Worm (Caenorhabditis elegans) whole organism, L3 larva: Measurements from ENCODE around the gene atgl-1.

Experiments used
- R02D3.7 ChIP-seq: fragments of 150-350 bp; optimal IDR thresholded peaks from 2 replicates; lab custom pipeline; 2014; ENCODE audit warnings: missing biosample characterization, missing genetic modification characterization
- ZK546.5 ChIP-seq: sonication (generic microtip); optimal IDR thresholded peaks from 2 replicates; lab custom pipeline; 2017; ENCODE audit warnings: missing biosample characterization, missing genetic modification characterization
- aly-2 ChIP-seq: fragments of 150-350 bp; optimal IDR thresholded peaks from 2 replicates; lab custom pipeline; 2014; ENCODE audit warnings: missing biosample characterization, missing genetic modification characterization
- ama-1 ChIP-seq: fragments of 150-350 bp; optimal IDR thresholded peaks from 2 replicates; lab custom pipeline; 2018
- ceh-16 ChIP-seq: sonication (generic microtip); optimal IDR thresholded peaks from 2 replicates; lab custom pipeline; 2017; ENCODE audit warnings: missing biosample characterization, missing genetic modification characterization
- ceh-28 ChIP-seq: fragments of 150-350 bp; optimal IDR thresholded peaks from 2 replicates; lab custom pipeline; 2014; ENCODE audit warnings: missing biosample characterization, missing genetic modification reagents, missing genetic modification characterization
- ceh-82 ChIP-seq: fragments of 150-350 bp; optimal IDR thresholded peaks from 2 replicates; lab custom pipeline; 2014; ENCODE audit warnings: missing biosample characterization, missing genetic modification characterization
- ceh-9 ChIP-seq: sonication (generic microtip); optimal IDR thresholded peaks from 2 replicates; lab custom pipeline; 2018; ENCODE audit warnings: missing biosample characterization, missing genetic modification characterization
- daf-12 ChIP-seq: fragments of 150-350 bp; optimal IDR thresholded peaks from 2 replicates; lab custom pipeline; 2014; ENCODE audit warnings: missing biosample characterization, missing genetic modification reagents, missing genetic modification characterization
- egl-27 ChIP-seq: sonication (generic microtip); optimal IDR thresholded peaks from 4 replicates; lab custom pipeline; 2017; ENCODE audit warnings: missing biosample characterization, missing genetic modification reagents, missing genetic modification characterization
- egl-5 ChIP-seq: fragments of 150-350 bp; optimal IDR thresholded peaks from 2 replicates; lab custom pipeline; 2017; ENCODE audit warnings: missing biosample characterization, missing genetic modification reagents, missing genetic modification characterization, inconsistent platforms
- elt-1 ChIP-seq: fragments of 150-350 bp; optimal IDR thresholded peaks from 2 replicates; lab custom pipeline; 2014; ENCODE audit warnings: missing biosample characterization, missing genetic modification characterization
- elt-2 ChIP-seq: sonication (generic microtip); optimal IDR thresholded peaks from 2 replicates; lab custom pipeline; 2016; ENCODE audit warnings: missing genetic modification reagents, mild to moderate bottlenecking, missing genetic modification characterization, missing compliant biosample characterization
- elt-3 ChIP-seq, 3 experiments: fragments of 150-350 bp in 1 of 3; sonication (generic microtip) in 2 of 3; optimal IDR thresholded peaks; 2 replicates in 2 of 3; 4 replicates in 1 of 3; lab custom pipeline; 2014 to 2017; ENCODE audit warnings: missing biosample characterization in 3 of 3, missing genetic modification characterization in 3 of 3
- eor-1 ChIP-seq, 2 experiments: fragments of 150-350 bp; optimal IDR thresholded peaks; 2 replicates each; lab custom pipeline; 2014 to 2018; ENCODE audit warnings: missing biosample characterization in 2 of 2, missing genetic modification characterization in 2 of 2
- fkh-10 ChIP-seq: sonication (generic microtip); optimal IDR thresholded peaks from 2 replicates; lab custom pipeline; 2017; ENCODE audit warnings: missing biosample characterization, missing genetic modification reagents, missing genetic modification characterization
- fkh-2 ChIP-seq: fragments of 150-350 bp; optimal IDR thresholded peaks from 2 replicates; lab custom pipeline; 2014; ENCODE audit warnings: missing biosample characterization, missing genetic modification reagents, missing genetic modification characterization
- fos-1 ChIP-seq: fragments of 150-350 bp; optimal IDR thresholded peaks from 2 replicates; lab custom pipeline; 2014; ENCODE audit warnings: missing biosample characterization, missing genetic modification characterization
- hmg-11 ChIP-seq: sonication (generic microtip); optimal IDR thresholded peaks from 2 replicates; lab custom pipeline; 2016; ENCODE audit warnings: missing genetic modification characterization, missing compliant biosample characterization
- jun-1 ChIP-seq: fragments of 150-350 bp; optimal IDR thresholded peaks from 2 replicates; lab custom pipeline; 2014; ENCODE audit warnings: missing biosample characterization, missing genetic modification reagents, missing genetic modification characterization
- lin-15B ChIP-seq: fragments of 150-350 bp; optimal IDR thresholded peaks from 2 replicates; lab custom pipeline; 2014; ENCODE audit warnings: missing biosample characterization, missing genetic modification characterization
- lin-39 ChIP-seq: fragments of 150-350 bp; optimal IDR thresholded peaks from 2 replicates; lab custom pipeline; 2018; ENCODE audit warnings: missing biosample characterization, missing genetic modification reagents, missing genetic modification characterization
- lsy-12 ChIP-seq: sonication (generic microtip); optimal IDR thresholded peaks from 2 replicates; lab custom pipeline; 2016; ENCODE audit warnings: mild to moderate bottlenecking, missing genetic modification characterization, missing compliant biosample characterization
- mdl-1 ChIP-seq: fragments of 150-350 bp; optimal IDR thresholded peaks from 2 replicates; lab custom pipeline; 2014; ENCODE audit warnings: missing biosample characterization, missing genetic modification characterization
- mml-1 ChIP-seq: fragments of 150-350 bp; sonication (generic microtip); optimal IDR thresholded peaks from 3 replicates; lab custom pipeline; 2014; ENCODE audit warnings: missing biosample characterization, missing genetic modification characterization
- nfya-1 ChIP-seq: sonication (generic microtip); optimal IDR thresholded peaks from 2 replicates; lab custom pipeline; 2017; ENCODE audit warnings: missing genetic modification characterization, mild to moderate bottlenecking, missing compliant biosample characterization, antibody characterized with exemption, moderate library complexity; ENCODE audit not compliant: insufficient read depth
- nhr-11 ChIP-seq: fragments of 150-350 bp; optimal IDR thresholded peaks from 2 replicates; lab custom pipeline; 2014; ENCODE audit warnings: missing biosample characterization, missing genetic modification characterization
- nhr-23 ChIP-seq: fragments of 150-350 bp; optimal IDR thresholded peaks from 2 replicates; lab custom pipeline; 2014; ENCODE audit warnings: missing biosample characterization, missing genetic modification reagents, missing genetic modification characterization
- nhr-237 ChIP-seq: fragments of 150-350 bp; optimal IDR thresholded peaks from 2 replicates; lab custom pipeline; 2014; ENCODE audit warnings: missing biosample characterization, missing genetic modification characterization
- nhr-25 ChIP-seq: sonication (generic microtip); optimal IDR thresholded peaks from 2 replicates; lab custom pipeline; 2017; ENCODE audit warnings: missing biosample characterization, missing genetic modification characterization
- nhr-28 ChIP-seq: fragments of 150-350 bp; optimal IDR thresholded peaks from 2 replicates; lab custom pipeline; 2014; ENCODE audit warnings: missing biosample characterization, missing genetic modification characterization
- nhr-43 ChIP-seq: sonication (generic microtip); optimal IDR thresholded peaks from 2 replicates; lab custom pipeline; 2016; ENCODE audit warnings: mild to moderate bottlenecking, missing genetic modification characterization, missing compliant biosample characterization; ENCODE audit not compliant: poor library complexity, severe bottlenecking
- nhr-67 ChIP-seq: fragments of 150-350 bp; optimal IDR thresholded peaks from 2 replicates; lab custom pipeline; 2014; ENCODE audit warnings: missing biosample characterization, missing genetic modification characterization
- nhr-76 ChIP-seq: fragments of 150-350 bp; sonication (generic microtip); optimal IDR thresholded peaks from 5 replicates; lab custom pipeline; 2014; ENCODE audit warnings: missing biosample characterization, missing genetic modification characterization
- nhr-77 ChIP-seq: fragments of 150-350 bp; optimal IDR thresholded peaks from 2 replicates; lab custom pipeline; 2014; ENCODE audit warnings: missing biosample characterization, missing genetic modification characterization
- pqm-1 ChIP-seq: fragments of 150-350 bp; optimal IDR thresholded peaks from 2 replicates; lab custom pipeline; 2017; ENCODE audit warnings: missing biosample characterization, missing genetic modification characterization, inconsistent platforms
- sea-2 ChIP-seq: fragments of 150-350 bp; sonication (generic microtip); optimal IDR thresholded peaks from 4 replicates; lab custom pipeline; 2014; ENCODE audit warnings: missing biosample characterization, missing genetic modification reagents, missing genetic modification characterization
- skn-1 ChIP-seq: fragments of 150-350 bp; optimal IDR thresholded peaks from 2 replicates; lab custom pipeline; 2014; ENCODE audit warnings: missing biosample characterization, missing genetic modification characterization
- snpc-4 ChIP-seq: fragments of 150-350 bp; optimal IDR thresholded peaks from 2 replicates; lab custom pipeline; 2014; ENCODE audit warnings: missing biosample characterization, missing genetic modification characterization
- tbx-2 ChIP-seq: sonication (generic microtip); optimal IDR thresholded peaks from 2 replicates; lab custom pipeline; 2016; ENCODE audit warnings: mild to moderate bottlenecking, missing genetic modification characterization, missing compliant biosample characterization
- unc-39 ChIP-seq: sonication (generic microtip); optimal IDR thresholded peaks from 4 replicates; lab custom pipeline; 2017; ENCODE audit warnings: missing biosample characterization, missing genetic modification characterization
- unc-62 ChIP-seq: fragments of 150-350 bp; sonication (generic microtip); optimal IDR thresholded peaks from 4 replicates; lab custom pipeline; 2014; ENCODE audit warnings: missing biosample characterization, missing genetic modification reagents, missing genetic modification characterization
- zag-1 ChIP-seq: fragments of 150-350 bp; optimal IDR thresholded peaks from 2 replicates; lab custom pipeline; 2014; ENCODE audit warnings: missing biosample characterization, missing genetic modification characterization
- ztf-11 ChIP-seq: fragments of 150-350 bp; optimal IDR thresholded peaks from 2 replicates; lab custom pipeline; 2014; ENCODE audit warnings: missing biosample characterization, missing genetic modification characterization
- ztf-4 ChIP-seq: fragments of 150-350 bp; optimal IDR thresholded peaks from 2 replicates; lab custom pipeline; 2014; ENCODE audit warnings: missing biosample characterization, missing genetic modification characterization

Gene atgl-1

ce11 chrIII:6421973-6422511 is 2.8 kb upstream of the atgl-1 start (continued):
- no peak for TF ChIP-seq mml-1 (tag; lab: Kevin White, UChicago)
- no peak for TF ChIP-seq fkh-2 (tag; lab: Kevin White, UChicago)
- no peak for TF ChIP-seq unc-39
- TF ChIP-seq snpc-4 (tag; lab: Kevin White, UChicago) = no peak
- no peak for TF ChIP-seq sea-2 (GFP tag; lab: Kevin White, UChicago)
- TF ChIP-seq elt-3 (tag; optimal IDR thresholded peaks at IDR 0.05; lab: Kevin White, UChicago) = peak in 1 of 3 experiments; percentile 3
- no peak for TF ChIP-seq nhr-28
- TF ChIP-seq ztf-4 (tag; lab: Kevin White, UChicago) = no peak
- TF ChIP-seq daf-12 (tag; lab: Kevin White, UChicago) = no peak
- no peak for TF ChIP-seq ZK546.5
- no peak for TF ChIP-seq ama-1
- TF ChIP-seq pqm-1 (tag; lab: Kevin White, UChicago) = peak; percentile 89
- TF ChIP-seq lin-39 (tag; lab: Kevin White, UChicago) = no peak

ce11 chrIII:6421473-6421872 is 2.2 kb upstream of the atgl-1 start:
- TF ChIP-seq unc-62 (GFP tag; lab: Kevin White, UChicago) (no peak), R02D3.7 (no peak), nhr-43 (tag; lab: Kevin White, UChicago) (no peak), ztf-11 (no peak), lsy-12 (tag; lab: Kevin White, UChicago) (no peak), nhr-23 (tag; lab: Kevin White, UChicago) (no peak), egl-27 (no peak), nhr-11 (tag; lab: Kevin White, UChicago) (no peak), nhr-67 (tag; lab: Kevin White, UChicago) (no peak), lin-39 (tag; lab: Kevin White, UChicago) (no peak), nhr-237 (tag; lab: Kevin White, UChicago) (no peak), nhr-25 (tag; lab: Kevin White, UChicago) (no peak)

ce11 chrIII:6420995-6421404 is 1.7 kb upstream of the atgl-1 start:
- TF ChIP-seq mdl-1 (tag; lab: Kevin White, UChicago) (peak; percentile 95), fkh-2 (tag; lab: Kevin White, UChicago) (no peak), egl-27 (peak; percentile 63), skn-1 (tag; lab: Kevin White, UChicago) (peak; percentile 76), nhr-77 (tag; lab: Kevin White, UChicago) (peak; percentile 30), nhr-237 (tag; lab: Kevin White, UChicago) (no peak), lin-15B (tag; lab: Kevin White, UChicago) (peak; percentile 50), mml-1 (tag; lab: Kevin White, UChicago) (no peak), fkh-10 (GFP tag; lab: Kevin White, UChicago) (no peak), R02D3.7 (peak; percentile 65), zag-1 (tag; lab: Kevin White, UChicago) (no peak), egl-5 (no peak), snpc-4 (tag; lab: Kevin White, UChicago) (peak; percentile 35), fos-1 (tag; lab: Kevin White, UChicago) (no peak), elt-2 (tag; lab: Kevin White, UChicago) (peak; percentile 92), hmg-11 (peak; percentile 66), eor-1 (tag; optimal IDR thresholded peaks at IDR 0.05; lab: Kevin White, UChicago) (peak in 1 of 2 experiments; percentile 21), tbx-2 (tag; lab: Kevin White, UChicago) (peak; percentile 79), lsy-12 (tag; lab: Kevin White, UChicago) (peak; percentile 88), ztf-11 (no peak), nhr-23 (tag; lab: Kevin White, UChicago) (peak; percentile 97), aly-2 (tag; lab: Kevin White, UChicago) (no peak), unc-62 (GFP tag; lab: Kevin White, UChicago) (peak; percentile 53), ama-1 (peak; percentile 75), nhr-25 (tag; lab: Kevin White, UChicago) (peak; percentile 92), nhr-67 (tag; lab: Kevin White, UChicago) (no peak), sea-2 (GFP tag; lab: Kevin White, UChicago) (no peak), ceh-28 (tag; lab: Kevin White, UChicago) (peak; percentile 68), jun-1 (peak; percentile 88), daf-12 (tag; lab: Kevin White, UChicago) (no peak), ceh-9 (no peak), ZK546.5 (no peak), ceh-16 (tag; lab: Kevin White, UChicago) (no peak), nfya-1 (tag; lab: Kevin White, UChicago) (peak; percentile 78), nhr-76 (no peak), nhr-28 (no peak), ceh-82 (tag; lab: Kevin White, UChicago) (peak; percentile 22), lin-39 (tag; lab: Kevin White, UChicago) (peak; percentile 79), unc-39 (no peak), pqm-1 (tag; lab: Kevin White, UChicago) (peak; percentile 67), ztf-4 (tag; lab: Kevin White, UChicago) (no peak), elt-3 (tag; optimal IDR thresholded peaks at IDR 0.05; lab: Kevin White, UChicago) (peak in 2 of 3 experiments; percentile 19 to 34), elt-1 (peak; percentile 9), nhr-11 (tag; lab: Kevin White, UChicago) (peak; percentile 30), nhr-43 (tag; lab: Kevin White, UChicago) (peak; percentile 96)
